Fruit fly (Drosophila melanogaster) whole organism, embryonic: ENCODE results near the gene CG18662.

ENCODE experiments used
- Blimp-1 ChIP-seq: fragments of 200-800 bp; sonication (Bioruptor generic); optimal IDR thresholded peaks from 3 replicates; lab custom pipeline; 2018; ENCODE audit warnings: missing biosample characterization, missing genetic modification characterization, mild to moderate bottlenecking, moderate library complexity, missing genetic modification reagents
- CG10267 ChIP-seq: fragments of 200-800 bp; sonication (Bioruptor generic); optimal IDR thresholded peaks from 2 replicates; lab custom pipeline; 2018; ENCODE audit warnings: missing biosample characterization, mild to moderate bottlenecking, missing genetic modification characterization, moderate library complexity
- CG12219 ChIP-seq: fragments of 200-800 bp; sonication (Bioruptor generic); optimal IDR thresholded peaks from 3 replicates; lab custom pipeline; 2018; ENCODE audit warnings: missing biosample characterization, mild to moderate bottlenecking, missing genetic modification characterization
- CG12299 ChIP-seq: fragments of 200-800 bp; sonication (Bioruptor generic); optimal IDR thresholded peaks from 2 replicates; lab custom pipeline; 2018; ENCODE audit warnings: missing biosample characterization, mild to moderate bottlenecking, missing genetic modification characterization
- CG12744 ChIP-seq: fragments of 200-800 bp; sonication (Bioruptor generic); optimal IDR thresholded peaks from 2 replicates; lab custom pipeline; 2016; ENCODE audit warnings: missing biosample characterization, missing genetic modification characterization
- CG13123 ChIP-seq: fragments of 200-800 bp; sonication (Bioruptor generic); optimal IDR thresholded peaks from 2 replicates; lab custom pipeline; 2016; ENCODE audit warnings: missing biosample characterization, missing genetic modification characterization
- CG13624 ChIP-seq: fragments of 200-800 bp; sonication (Bioruptor generic); optimal IDR thresholded peaks from 2 replicates; lab custom pipeline; 2016; ENCODE audit warnings: missing biosample characterization, missing genetic modification characterization
- CG14965 ChIP-seq: fragments of 200-800 bp; sonication (Bioruptor generic); optimal IDR thresholded peaks from 2 replicates; lab custom pipeline; 2016; ENCODE audit warnings: missing biosample characterization, missing genetic modification characterization, borderline replicate concordance
- CG16815 ChIP-seq: fragments of 200-800 bp; sonication (Bioruptor generic); optimal IDR thresholded peaks from 3 replicates; lab custom pipeline; 2017; ENCODE audit warnings: missing biosample characterization, mild to moderate bottlenecking, missing genetic modification characterization
- CG17802 ChIP-seq: fragments of 200-800 bp; sonication (Bioruptor generic); optimal IDR thresholded peaks from 2 replicates; lab custom pipeline; 2018; ENCODE audit warnings: missing biosample characterization, mild to moderate bottlenecking, missing genetic modification characterization, moderate library complexity
- CG2875 ChIP-seq: fragments of 200-800 bp; sonication (Bioruptor generic); optimal IDR thresholded peaks from 2 replicates; lab custom pipeline; 2017; ENCODE audit warnings: missing biosample characterization, mild to moderate bottlenecking, missing genetic modification characterization, missing genetic modification reagents
- CG2889 ChIP-seq: fragments of 200-800 bp; sonication (Bioruptor generic); IDR thresholded peaks from 3 replicates; pipeline ENCODE4 v1.3.6; 2022; ENCODE audit warnings: missing biosample characterization, missing genetic modification characterization
- CG30020 ChIP-seq: fragments of 200-800 bp; optimal IDR thresholded peaks from 2 replicates; lab custom pipeline; 2019; ENCODE audit warnings: missing biosample characterization, mild to moderate bottlenecking, missing genetic modification characterization, moderate library complexity
- CG34376 ChIP-seq: fragments of 200-800 bp; sonication (Bioruptor generic); optimal IDR thresholded peaks from 2 replicates; lab custom pipeline; 2018; ENCODE audit warnings: missing biosample characterization, mild to moderate bottlenecking, missing genetic modification characterization
- CG34422 ChIP-seq: fragments of 200-800 bp; sonication (Bioruptor generic); IDR thresholded peaks from 3 replicates; pipeline ENCODE4 v1.3.6; 2022; ENCODE audit warnings: missing biosample characterization, missing genetic modification characterization
- CG3726 ChIP-seq: fragments of 200-800 bp; sonication (Bioruptor generic); IDR thresholded peaks from 3 replicates; pipeline ENCODE4, ENCODE4 v1.3.6; 2022; ENCODE audit warnings: missing biosample characterization, missing genetic modification characterization
- CG4707 ChIP-seq: fragments of 200-800 bp; sonication (Bioruptor generic); optimal IDR thresholded peaks from 2 replicates; lab custom pipeline; 2018; ENCODE audit warnings: missing biosample characterization, mild to moderate bottlenecking, missing genetic modification characterization, moderate library complexity
- CG4730 ChIP-seq: fragments of 200-800 bp; sonication (Bioruptor generic); IDR thresholded peaks from 2 replicates; pipeline ENCODE4 v1.3.6; 2022; ENCODE audit warnings: missing biosample characterization, missing genetic modification characterization
- CG5245 ChIP-seq: fragments of 200-800 bp; sonication (Bioruptor generic); optimal IDR thresholded peaks from 3 replicates; lab custom pipeline; 2016; ENCODE audit warnings: missing biosample characterization, missing genetic modification characterization
- CG6791 ChIP-seq: fragments of 200-800 bp; sonication (Bioruptor generic); IDR thresholded peaks from 3 replicates; pipeline ENCODE4 v1.3.6; 2022; ENCODE audit warnings: missing biosample characterization, missing genetic modification characterization; ENCODE audit not compliant: partially characterized antibody
- CG7928 ChIP-seq: fragments of 200-800 bp; sonication (Bioruptor generic); optimal IDR thresholded peaks from 2 replicates; lab custom pipeline; 2017; ENCODE audit warnings: missing biosample characterization, mild to moderate bottlenecking, missing genetic modification characterization
- CG8765 ChIP-seq: fragments of 200-800 bp; sonication (Bioruptor generic); IDR thresholded peaks from 2 replicates; pipeline ENCODE4 v1.3.6; 2022; ENCODE audit warnings: missing biosample characterization, missing genetic modification characterization
- CG9437 ChIP-seq: fragments of 200-800 bp; sonication (Bioruptor generic); optimal IDR thresholded peaks from 2 replicates; lab custom pipeline; 2018; ENCODE audit warnings: missing biosample characterization, mild to moderate bottlenecking, missing genetic modification characterization
- CkIIα-i1 ChIP-seq: fragments of 200-800 bp; sonication (Bioruptor generic); IDR thresholded peaks from 2 replicates; pipeline ENCODE4 v1.3.6; 2022; ENCODE audit warnings: missing biosample characterization, missing genetic modification characterization
- Dbx ChIP-seq: fragments of 200-800 bp; sonication (Bioruptor generic); IDR thresholded peaks from 3 replicates; pipeline ENCODE4 v1.3.6; 2022; ENCODE audit warnings: missing biosample characterization, missing genetic modification characterization
- Drgx ChIP-seq: fragments of 200-800 bp; sonication (Bioruptor generic); IDR thresholded peaks from 2 replicates; pipeline ENCODE4 v1.3.6; 2022; ENCODE audit warnings: missing biosample characterization, missing genetic modification characterization
- Fer2 ChIP-seq: fragments of 200-800 bp; sonication (Bioruptor generic); optimal IDR thresholded peaks from 2 replicates; lab custom pipeline; 2018; ENCODE audit warnings: missing biosample characterization, mild to moderate bottlenecking, missing genetic modification characterization, moderate library complexity
- H2.0 ChIP-seq: fragments of 200-800 bp; sonication (Bioruptor generic); IDR thresholded peaks from 2 replicates; pipeline ENCODE4 v1.3.6; 2022; ENCODE audit warnings: missing biosample characterization, missing genetic modification characterization
- HLH4C ChIP-seq: fragments of 200-800 bp; sonication (Bioruptor generic); IDR thresholded peaks from 3 replicates; pipeline ENCODE4 v1.3.6; 2022; ENCODE audit warnings: missing biosample characterization, missing genetic modification characterization; ENCODE audit not compliant: partially characterized antibody
- Hmx ChIP-seq: fragments of 200-800 bp; sonication (Bioruptor generic); optimal IDR thresholded peaks from 2 replicates; lab custom pipeline; 2016; ENCODE audit warnings: missing biosample characterization, missing genetic modification characterization
- Hr51 ChIP-seq, 2 experiments: fragments of 200-800 bp; sonication (Bioruptor generic); optimal IDR thresholded peaks; 2 replicates in 1 of 2; 3 replicates in 1 of 2; lab custom pipeline; 2016 to 2018; ENCODE audit warnings: missing biosample characterization in 2 of 2, missing genetic modification characterization in 2 of 2, mild to moderate bottlenecking in 1 of 2, moderate library complexity in 1 of 2
- Lhr ChIP-seq: fragments of 200-800 bp; sonication (Bioruptor generic); optimal IDR thresholded peaks from 3 replicates; lab custom pipeline; 2017; ENCODE audit warnings: mild to moderate bottlenecking, missing biosample characterization, missing genetic modification reagents, missing genetic modification characterization
- Max ChIP-seq: fragments of 200-800 bp; sonication (Bioruptor generic); optimal IDR thresholded peaks from 2 replicates; lab custom pipeline; 2016; ENCODE audit warnings: missing biosample characterization, mild to moderate bottlenecking, missing genetic modification characterization
- NC2β ChIP-seq: fragments of 200-800 bp; sonication (Bioruptor generic); optimal IDR thresholded peaks from 2 replicates; lab custom pipeline; 2016; ENCODE audit warnings: missing biosample characterization, missing genetic modification characterization
- Sox100B ChIP-seq: fragments of 200-800 bp; sonication (Bioruptor generic); optimal IDR thresholded peaks from 3 replicates; lab custom pipeline; 2018; ENCODE audit warnings: missing biosample characterization, mild to moderate bottlenecking, missing genetic modification characterization
- abd-A ChIP-seq: fragments of 200-800 bp; sonication (Bioruptor generic); optimal IDR thresholded peaks from 3 replicates; lab custom pipeline; 2019; ENCODE audit warnings: missing biosample characterization, mild to moderate bottlenecking, missing genetic modification characterization, moderate library complexity
- bowl ChIP-seq: fragments of 200-800 bp; sonication (Bioruptor generic); IDR thresholded peaks from 2 replicates; pipeline ENCODE4 v1.3.6; 2022; ENCODE audit warnings: missing biosample characterization, missing genetic modification characterization
- ems ChIP-seq: fragments of 200-800 bp; sonication (Bioruptor generic); optimal IDR thresholded peaks from 3 replicates; lab custom pipeline; 2016; ENCODE audit warnings: missing biosample characterization, missing genetic modification characterization
- fd96Cb ChIP-seq: fragments of 200-800 bp; sonication (Bioruptor generic); optimal IDR thresholded peaks from 2 replicates; lab custom pipeline; 2018; ENCODE audit warnings: missing biosample characterization, mild to moderate bottlenecking, missing genetic modification characterization, moderate library complexity
- fru ChIP-seq: fragments of >200 bp; optimal IDR thresholded peaks from 2 replicates; lab custom pipeline; 2017
- gcm2 ChIP-seq: fragments of 200-800 bp; sonication (Bioruptor generic); optimal IDR thresholded peaks from 2 replicates; lab custom pipeline; 2016; ENCODE audit warnings: missing biosample characterization, missing genetic modification characterization
- gsb ChIP-seq: fragments of 200-800 bp; sonication (Bioruptor generic); IDR thresholded peaks from 2 replicates; pipeline ENCODE4 v1.3.6; 2022; ENCODE audit warnings: missing biosample characterization, missing genetic modification characterization
- insv ChIP-seq, 2 experiments: fragments of 200-800 bp; sonication (Bioruptor generic); optimal IDR thresholded peaks; 3 replicates each; lab custom pipeline; 2016 to 2018; ENCODE audit warnings: missing biosample characterization in 2 of 2, missing genetic modification characterization in 2 of 2
- jumu ChIP-seq: fragments of 200-800 bp; sonication (Bioruptor generic); optimal IDR thresholded peaks from 3 replicates; lab custom pipeline; 2016; ENCODE audit warnings: missing biosample characterization, missing genetic modification characterization
- maf-S ChIP-seq: fragments of 200-800 bp; sonication (Bioruptor generic); optimal IDR thresholded peaks from 2 replicates; lab custom pipeline; 2016; ENCODE audit warnings: missing biosample characterization, missing genetic modification characterization
- onecut ChIP-seq: fragments of 200-800 bp; sonication (Bioruptor generic); IDR thresholded peaks from 2 replicates; pipeline ENCODE4 v1.3.6; 2022; ENCODE audit warnings: missing biosample characterization, missing genetic modification characterization
- peb ChIP-seq: fragments of 200-800 bp; sonication (Bioruptor generic); IDR thresholded peaks from 2 replicates; pipeline ENCODE4 v1.3.6; 2022; ENCODE audit warnings: missing biosample characterization, missing genetic modification characterization
- slp2 ChIP-seq: fragments of 200-800 bp; sonication (Bioruptor generic); optimal IDR thresholded peaks from 2 replicates; lab custom pipeline; 2016; ENCODE audit warnings: missing biosample characterization, missing genetic modification characterization
- trh ChIP-seq: fragments of 200-800 bp; sonication (Bioruptor generic); optimal IDR thresholded peaks from 2 replicates; lab custom pipeline; 2016; ENCODE audit warnings: missing biosample characterization, missing genetic modification characterization
- tx ChIP-seq: fragments of 200-800 bp; sonication (Bioruptor generic); optimal IDR thresholded peaks from 2 replicates; lab custom pipeline; 2016; ENCODE audit warnings: missing biosample characterization, missing genetic modification characterization

The CG18662 gene

dm6 chr2L:8957152-8957551 is 23.3 kb upstream of the CG18662 start (continued):
- TF ChIP-seq onecut (no peak), CG5245 (no peak), CG12299 (no peak), CG7928 (GFP tag; lab: Kevin White, UChicago) (no peak), CG9437 (GFP tag; lab: Kevin White, UChicago) (no peak), abd-A (tag; lab: Kevin White, UChicago) (no peak), CG2875 (no peak), Drgx (GFP tag; lab: Robert Waterston, UW) (no peak)

DNA sequence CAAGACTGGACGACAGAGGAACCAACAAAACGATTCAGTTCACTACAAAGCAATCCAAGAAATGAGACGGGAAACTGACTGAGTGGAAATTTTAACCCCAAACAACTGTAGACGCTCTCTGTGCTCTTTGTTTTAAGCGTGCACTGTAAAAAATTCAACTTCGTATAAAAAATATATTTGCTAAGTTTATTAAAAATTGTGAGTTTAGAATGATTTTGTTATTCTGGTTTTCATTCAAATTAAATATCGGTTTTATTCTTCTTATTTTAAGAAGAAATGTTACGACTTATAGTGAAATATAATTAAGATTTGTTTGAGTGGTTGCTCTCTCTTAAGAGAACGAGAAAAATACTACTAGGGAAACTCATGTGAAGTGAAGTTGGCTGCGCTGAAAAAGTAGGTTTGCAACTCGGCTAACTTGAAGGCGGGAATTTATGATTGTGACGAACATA is 22.4 kb upstream of the CG18662 start:
- peak; percentile 56 for TF ChIP-seq CG14965 (GFP tag; lab: Kevin White, UChicago)
- TF ChIP-seq Blimp-1 (GFP tag; lab: Kevin White, UChicago), result peak; percentile 93
- peak; percentile 96 for TF ChIP-seq jumu (GFP tag; lab: Kevin White, UChicago)
- peak; percentile 97 for TF ChIP-seq peb
- peak; percentile 82 for TF ChIP-seq Max
- TF ChIP-seq bowl (GFP tag; lab: Robert Waterston, UW), result peak; percentile 97
- TF ChIP-seq Fer2, result peak; percentile 68
- peak; percentile 98 for TF ChIP-seq Dbx (GFP tag; lab: Robert Waterston, UW)
- peak; percentile 93 for TF ChIP-seq CG12219 (GFP tag; lab: Kevin White, UChicago)
- TF ChIP-seq Hmx, result peak; percentile 81
- peak; percentile 94 for TF ChIP-seq CG8765
- peak; percentile 95 for TF ChIP-seq slp2
- TF ChIP-seq CG6791 (GFP tag; lab: Robert Waterston, UW), result no peak; the same call in 2 of the 3 replicates
- TF ChIP-seq HLH4C (GFP tag; lab: Robert Waterston, UW), result no peak
- TF ChIP-seq CG3726 (GFP tag; lab: Robert Waterston, UW), result peak; percentile 96
- peak; percentile 95 for TF ChIP-seq fd96Cb (tag; lab: Kevin White, UChicago)
- peak; percentile 80 for TF ChIP-seq Lhr (GFP tag; lab: Kevin White, UChicago)
- peak; percentile 91; the same call in 1 of the 2 replicates for TF ChIP-seq CkIIα-i1 (GFP tag; lab: Robert Waterston, UW)
- peak; percentile 91 for TF ChIP-seq gsb
- TF ChIP-seq CG34376 (GFP tag; lab: Kevin White, UChicago), result peak; percentile 68
- peak; percentile 67 for TF ChIP-seq CG30020 (tag; lab: Kevin White, UChicago)
- TF ChIP-seq CG17802 (tag; lab: Kevin White, UChicago), result peak; percentile 72
- peak; percentile 95 for TF ChIP-seq CG12744 (GFP tag; lab: Kevin White, UChicago)
- peak; percentile 90 for TF ChIP-seq NC2β
- TF ChIP-seq CG13123 (GFP tag; lab: Kevin White, UChicago), result peak; percentile 99
- peak; percentile 94 for TF ChIP-seq maf-S
- TF ChIP-seq H2.0 (GFP tag; lab: Robert Waterston, UW), result peak; percentile 98
- TF ChIP-seq Sox100B (GFP tag; lab: Kevin White, UChicago), result peak; percentile 88
- peak; percentile 90 for TF ChIP-seq ems
- TF ChIP-seq Hr51 (GFP tag; optimal IDR thresholded peaks at IDR 0.05; lab: Kevin White, UChicago), result peak; percentile 90 to 98
- TF ChIP-seq CG13624, result peak; percentile 88
- peak; percentile 96 for TF ChIP-seq gcm2
- TF ChIP-seq fru (lab: Kevin White, UChicago), result no peak
- TF ChIP-seq tx (GFP tag; lab: Kevin White, UChicago), result peak; percentile 92
- TF ChIP-seq insv (GFP tag; optimal IDR thresholded peaks at IDR 0.05; lab: Kevin White, UChicago), result peak in 1 of 2 experiments; percentile 46
- TF ChIP-seq CG10267 (tag; lab: Kevin White, UChicago), result peak; percentile 94
- peak; percentile 95 for TF ChIP-seq trh (GFP tag; lab: Kevin White, UChicago)
- TF ChIP-seq CG2889 (GFP tag; lab: Robert Waterston, UW), result peak; percentile 96
- TF ChIP-seq CG16815 (GFP tag; lab: Kevin White, UChicago), result peak; percentile 94
- peak; percentile 85 for TF ChIP-seq CG4707 (GFP tag; lab: Kevin White, UChicago)
- peak; percentile 97 for TF ChIP-seq CG4730
- TF ChIP-seq CG34422 (GFP tag; lab: Robert Waterston, UW), result peak; percentile 99
